Worm (Caenorhabditis elegans): ENCODE measurements around the gene col-14.

col-14 gene

DNA sequence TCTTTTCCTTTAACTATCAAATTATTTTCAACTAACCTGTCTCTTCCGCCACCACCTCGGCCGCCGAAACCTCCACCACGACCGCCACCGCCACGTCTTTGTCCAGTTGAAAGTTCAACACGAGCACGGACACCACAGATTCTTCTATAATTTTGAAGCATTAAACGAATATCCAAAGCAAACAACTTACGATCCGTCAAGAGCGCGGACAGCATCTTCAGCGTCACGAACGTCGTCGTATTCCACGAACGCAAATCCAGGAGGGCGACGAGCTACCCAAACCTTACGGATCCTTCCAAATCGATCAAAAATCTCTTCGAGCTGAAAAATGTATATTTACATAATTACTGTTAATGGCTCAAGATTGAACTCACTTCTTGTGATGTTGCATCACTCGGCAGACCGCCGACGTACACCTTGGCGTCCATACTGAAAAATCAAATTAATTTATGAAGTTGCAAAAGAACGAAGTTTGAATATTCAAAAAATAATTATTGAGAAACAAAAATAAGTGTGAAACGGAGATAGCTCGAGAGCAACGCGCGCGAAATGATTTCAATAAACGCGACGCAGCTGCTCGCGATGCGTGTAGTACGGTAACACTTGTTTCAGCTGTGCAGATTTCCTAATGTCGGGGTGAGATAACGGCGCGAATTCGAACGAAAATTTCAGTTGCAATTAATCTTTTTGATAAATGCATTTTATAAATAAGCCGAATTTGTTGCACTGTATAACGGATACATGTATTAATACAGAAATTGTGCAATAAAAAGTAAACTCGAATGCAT lies 37.8 kb downstream of the col-14 start, which contains the start of gene rsp-6 (continued):
- TF ChIP-seq hlh-17 (GFP tag; optimal IDR thresholded peaks at IDR 0.05; ENCODE audit: borderline replicate concordance) = no peak
- TF ChIP-seq egl-27 (tag; optimal IDR thresholded peaks at IDR 0.05) = no peak
- no peak for TF ChIP-seq efl-3 (GFP tag; optimal IDR thresholded peaks at IDR 0.05)
- TF ChIP-seq vab-15 (tag; optimal IDR thresholded peaks at IDR 0.05) = peak; percentile 90
- peak; percentile 96 for TF ChIP-seq lin-15B (tag; optimal IDR thresholded peaks at IDR 0.05)
- TF ChIP-seq nhr-77 (tag; optimal IDR thresholded peaks at IDR 0.05) = peak; percentile 78
- no peak for TF ChIP-seq unc-98 (GFP tag; IDR thresholded peaks at IDR 0.05)
- TF ChIP-seq alr-1 (tag; optimal IDR thresholded peaks at IDR 0.05; ENCODE audit: borderline replicate concordance) = no peak
- no peak for TF ChIP-seq sup-37 (GFP tag; optimal IDR thresholded peaks at IDR 0.05)
- peak; percentile 73 for TF ChIP-seq ztf-4 (tag; optimal IDR thresholded peaks at IDR 0.05)
- no peak for TF ChIP-seq pag-3 (tag; optimal IDR thresholded peaks at IDR 0.05; ENCODE audit: borderline replicate concordance, insufficient read depth)
- peak; percentile 23 for TF ChIP-seq nhr-11 (tag; optimal IDR thresholded peaks at IDR 0.05)
- TF ChIP-seq nhr-84 (tag; optimal IDR thresholded peaks at IDR 0.05) = no peak
- TF ChIP-seq nhr-76 (tag; optimal IDR thresholded peaks at IDR 0.05) = no peak
- TF ChIP-seq blmp-1 (tag; optimal IDR thresholded peaks at IDR 0.05) = peak; percentile 84
- TF ChIP-seq dpl-1 (GFP tag; optimal IDR thresholded peaks at IDR 0.05) = peak; percentile 92 to 96 (median 94)
- peak; percentile 87 for TF ChIP-seq nhr-47 (tag; optimal IDR thresholded peaks at IDR 0.05)
- peak; percentile 87 for TF ChIP-seq unc-130 (tag; optimal IDR thresholded peaks at IDR 0.05)
- no peak for TF ChIP-seq nhr-28 (tag; optimal IDR thresholded peaks at IDR 0.05)
- peak; percentile 79 for TF ChIP-seq dsc-1 (tag; optimal IDR thresholded peaks at IDR 0.05)
- TF ChIP-seq jun-1 (tag; optimal IDR thresholded peaks at IDR 0.05) = peak; percentile 71
- peak; percentile 54 for TF ChIP-seq mef-2 (tag; optimal IDR thresholded peaks at IDR 0.05)
- peak; percentile 85 for TF ChIP-seq nhr-20 (tag; optimal IDR thresholded peaks at IDR 0.05)
- TF ChIP-seq nhr-90 (tag; optimal IDR thresholded peaks at IDR 0.05; ENCODE audit: poor library complexity) = peak; percentile 50
- peak in 1 of 2 experiments; percentile 89 for TF ChIP-seq mdl-1 (tag; optimal IDR thresholded peaks at IDR 0.05)
- peak; percentile 83 for TF ChIP-seq unc-86 (tag; optimal IDR thresholded peaks at IDR 0.05)
- TF ChIP-seq tbx-2 (tag; optimal IDR thresholded peaks at IDR 0.05) = peak; percentile 88
- peak; percentile 92 for TF ChIP-seq nhr-71 (tag; optimal IDR thresholded peaks at IDR 0.05)
- peak; percentile 50 for TF ChIP-seq lin-39 (tag; optimal IDR thresholded peaks at IDR 0.05)
- TF ChIP-seq elt-2 (tag; optimal IDR thresholded peaks at IDR 0.05) = peak; percentile 47
- TF ChIP-seq nhr-237 (tag; optimal IDR thresholded peaks at IDR 0.05) = peak; percentile 76
- peak; percentile 46 for TF ChIP-seq C04F5.9 (tag; optimal IDR thresholded peaks at IDR 0.05)
- TF ChIP-seq fos-1 (tag; optimal IDR thresholded peaks at IDR 0.05) = peak; percentile 82
- peak; percentile 95 to 98 for TF ChIP-seq lin-35 (GFP tag; optimal IDR thresholded peaks at IDR 0.05)
- TF ChIP-seq nhr-85 (tag) = peak; percentile 89
- no peak for TF ChIP-seq mab-9 (GFP tag; IDR thresholded peaks at IDR 0.05)
- TF ChIP-seq zip-4 (GFP tag; optimal IDR thresholded peaks at IDR 0.05) = peak; percentile 33
- TF ChIP-seq mep-1 (tag; optimal IDR thresholded peaks at IDR 0.05) = peak; percentile 84
- TF ChIP-seq ceh-90 (tag; optimal IDR thresholded peaks at IDR 0.05) = no peak
- peak; percentile 84 for TF ChIP-seq swsn-7 (tag; optimal IDR thresholded peaks at IDR 0.05)
- TF ChIP-seq Y116A8C.19 (tag; optimal IDR thresholded peaks at IDR 0.05; ENCODE audit: borderline replicate concordance) = no peak
- TF ChIP-seq fkh-8 (tag; optimal IDR thresholded peaks at IDR 0.05) = peak; percentile 79
- TF ChIP-seq zag-1 (tag; optimal IDR thresholded peaks at IDR 0.05) = no peak
- peak; percentile 55 for TF ChIP-seq lir-3 (tag; optimal IDR thresholded peaks at IDR 0.05; ENCODE audit: poor library complexity)
- peak; percentile 87 for TF ChIP-seq xbp-1 (tag; optimal IDR thresholded peaks at IDR 0.05)
- peak; percentile 37 for TF ChIP-seq irx-1 (tag; optimal IDR thresholded peaks at IDR 0.05)
- TF ChIP-seq ama-1 (optimal IDR thresholded peaks at IDR 0.05) = no peak
